Worm (Caenorhabditis elegans): ENCODE data around the gene cyp-33C3.

DNA sequence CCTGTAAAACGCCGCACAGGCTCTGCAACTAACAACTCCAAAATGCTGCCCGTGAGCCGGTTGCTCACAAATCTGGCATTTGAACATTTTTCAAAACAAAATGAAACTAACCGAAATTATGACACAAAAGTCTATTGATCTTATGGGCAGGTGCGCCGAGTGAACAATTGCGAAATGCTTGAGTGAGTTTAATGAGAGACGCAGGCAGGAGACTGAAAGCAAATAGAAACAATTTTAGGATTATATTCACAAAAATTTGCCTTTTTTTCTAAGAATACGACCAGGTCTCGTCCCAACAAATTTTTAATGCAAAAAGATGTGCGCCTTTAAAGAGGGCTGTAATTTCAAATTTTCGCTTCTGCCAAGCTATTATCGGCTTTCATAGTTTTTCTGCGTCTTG, 21.9 kb downstream of the cyp-33C3 start, which contains the start of gene nhr-183:
- TF ChIP-seq ZK546.5 (tag; optimal IDR thresholded peaks at IDR 0.05): no peak
- TF ChIP-seq lsy-2 (tag; optimal IDR thresholded peaks at IDR 0.05): no peak
- TF ChIP-seq ceh-16 (tag; optimal IDR thresholded peaks at IDR 0.05): no peak
- TF ChIP-seq mdl-1 (tag; optimal IDR thresholded peaks at IDR 0.05): no peak
- no peak for TF ChIP-seq lin-11 (tag; optimal IDR thresholded peaks at IDR 0.05)
- TF ChIP-seq nhr-11 (tag; optimal IDR thresholded peaks at IDR 0.05): no peak
- TF ChIP-seq dmd-4 (tag; optimal IDR thresholded peaks at IDR 0.05): no peak
- TF ChIP-seq C34F6.9 (tag; optimal IDR thresholded peaks at IDR 0.05): no peak
- no peak for TF ChIP-seq snpc-4 (tag; optimal IDR thresholded peaks at IDR 0.05)
- TF ChIP-seq elt-3 (tag; optimal IDR thresholded peaks at IDR 0.05): no peak
- no peak for TF ChIP-seq lin-39 (tag; optimal IDR thresholded peaks at IDR 0.05)

All from whole organism, L2 larva.